Fruit fly (Drosophila melanogaster) whole organism, embryonic: Measurements from ENCODE around the gene stnB.

Experiments used
- Aef1 ChIP-seq: fragments of 200-800 bp; sonication (Bioruptor generic); IDR thresholded peaks from 3 replicates; pipeline ENCODE4 v1.3.6; 2022; ENCODE audit warnings: missing biosample characterization, missing genetic modification characterization
- Awh ChIP-seq: fragments of 200-800 bp; sonication (Bioruptor generic); IDR thresholded peaks from 2 replicates; pipeline ENCODE4, ENCODE4 v1.3.6; 2022; ENCODE audit warnings: missing biosample characterization, missing genetic modification characterization
- CG10959 ChIP-seq: fragments of 200-800 bp; sonication (Bioruptor generic); IDR thresholded peaks from 2 replicates; pipeline ENCODE4 v1.3.6; 2022; ENCODE audit warnings: missing biosample characterization, missing genetic modification characterization
- CG11093 ChIP-seq: fragments of 200-800 bp; sonication (Bioruptor generic); IDR thresholded peaks from 3 replicates; pipeline ENCODE4 v1.3.6; 2022; ENCODE audit warnings: missing biosample characterization, missing genetic modification characterization
- CG12219 ChIP-seq: fragments of 200-800 bp; sonication (Bioruptor generic); optimal IDR thresholded peaks from 3 replicates; lab custom pipeline; 2018; ENCODE audit warnings: missing biosample characterization, mild to moderate bottlenecking, missing genetic modification characterization
- CG12236 ChIP-seq: fragments of 200-800 bp; sonication (Bioruptor generic); optimal IDR thresholded peaks from 2 replicates; lab custom pipeline; 2016; ENCODE audit warnings: missing biosample characterization, missing genetic modification characterization
- CG12769 ChIP-seq: fragments of 200-800 bp; sonication (Bioruptor generic); optimal IDR thresholded peaks from 2 replicates; lab custom pipeline; 2019; ENCODE audit warnings: missing biosample characterization, mild to moderate bottlenecking, missing genetic modification characterization, moderate library complexity
- CG14014 ChIP-seq: fragments of 200-800 bp; sonication (Bioruptor generic); IDR thresholded peaks from 2 replicates; pipeline ENCODE4 v1.3.6; 2022; ENCODE audit warnings: missing biosample characterization, missing genetic modification characterization
- CG15479 ChIP-seq: fragments of 200-800 bp; sonication (Bioruptor generic); optimal IDR thresholded peaks from 3 replicates; lab custom pipeline; 2019; ENCODE audit warnings: missing biosample characterization, mild to moderate bottlenecking, missing genetic modification characterization, moderate library complexity
- CG16815 ChIP-seq: fragments of 200-800 bp; sonication (Bioruptor generic); optimal IDR thresholded peaks from 3 replicates; lab custom pipeline; 2017; ENCODE audit warnings: missing biosample characterization, mild to moderate bottlenecking, missing genetic modification characterization
- CG17568 ChIP-seq: fragments of 200-800 bp; sonication (Bioruptor generic); optimal IDR thresholded peaks from 2 replicates; lab custom pipeline; 2018; ENCODE audit warnings: missing biosample characterization, mild to moderate bottlenecking, missing genetic modification characterization, moderate library complexity
- CG18262 ChIP-seq: fragments of 200-800 bp; optimal IDR thresholded peaks from 3 replicates; lab custom pipeline; 2019; ENCODE audit warnings: missing biosample characterization, mild to moderate bottlenecking, missing genetic modification characterization, moderate library complexity
- CG30403 ChIP-seq: fragments of 200-800 bp; sonication (Bioruptor generic); optimal IDR thresholded peaks from 3 replicates; lab custom pipeline; 2016; ENCODE audit warnings: missing biosample characterization, missing genetic modification characterization
- CG32772 ChIP-seq: fragments of 200-800 bp; sonication (Bioruptor generic); IDR thresholded peaks from 2 replicates; pipeline ENCODE4 v1.3.6; 2022; ENCODE audit warnings: missing biosample characterization, missing genetic modification characterization
- CG6254 ChIP-seq: fragments of 200-800 bp; sonication (Bioruptor generic); optimal IDR thresholded peaks from 3 replicates; lab custom pipeline; 2017; ENCODE audit warnings: mild to moderate bottlenecking, missing biosample characterization, missing genetic modification reagents, missing genetic modification characterization
- CG8281 ChIP-seq: fragments of 200-800 bp; sonication (Bioruptor generic); optimal IDR thresholded peaks from 2 replicates; lab custom pipeline; 2018; ENCODE audit warnings: missing biosample characterization, mild to moderate bottlenecking, missing genetic modification characterization, moderate library complexity
- CG8388 ChIP-seq: fragments of 200-800 bp; sonication (Bioruptor generic); optimal IDR thresholded peaks from 2 replicates; lab custom pipeline; 2019; ENCODE audit warnings: missing biosample characterization, mild to moderate bottlenecking, missing genetic modification characterization, moderate library complexity
- CG9876 ChIP-seq: fragments of 200-800 bp; sonication (Bioruptor generic); optimal IDR thresholded peaks from 2 replicates; lab custom pipeline; 2016; ENCODE audit warnings: missing biosample characterization, missing genetic modification characterization
- CG9932 ChIP-seq: fragments of 200-800 bp; sonication (Bioruptor generic); IDR thresholded peaks from 2 replicates; pipeline ENCODE4 v1.3.6; 2022; ENCODE audit warnings: missing biosample characterization, missing genetic modification characterization
- Camta ChIP-seq: fragments of 200-800 bp; sonication (Bioruptor generic); optimal IDR thresholded peaks from 2 replicates; lab custom pipeline; 2016; ENCODE audit warnings: missing biosample characterization, missing genetic modification characterization
- CoRest ChIP-seq: fragments of 200-800 bp; sonication (Bioruptor generic); optimal IDR thresholded peaks from 3 replicates; lab custom pipeline; 2018; ENCODE audit warnings: missing biosample characterization, mild to moderate bottlenecking, missing genetic modification characterization, moderate library complexity
- Ets97D ChIP-seq: fragments of 200-800 bp; sonication (Bioruptor generic); optimal IDR thresholded peaks from 3 replicates; lab custom pipeline; 2016; ENCODE audit warnings: missing biosample characterization, missing genetic modification characterization
- Fer2 ChIP-seq: fragments of 200-800 bp; sonication (Bioruptor generic); optimal IDR thresholded peaks from 2 replicates; lab custom pipeline; 2018; ENCODE audit warnings: missing biosample characterization, mild to moderate bottlenecking, missing genetic modification characterization, moderate library complexity
- HLHmδ ChIP-seq: fragments of 200-800 bp; sonication (Bioruptor generic); optimal IDR thresholded peaks from 2 replicates; lab custom pipeline; 2018; ENCODE audit warnings: missing biosample characterization, mild to moderate bottlenecking, missing genetic modification characterization, moderate library complexity
- Lpt ChIP-seq: fragments of >200 bp; optimal IDR thresholded peaks from 2 replicates; lab custom pipeline; 2018; ENCODE audit warnings: missing biosample characterization, missing genetic modification characterization
- MBD-R2 ChIP-seq: fragments of 200-800 bp; sonication (Bioruptor generic); IDR thresholded peaks from 2 replicates; pipeline ENCODE4 v1.3.6; 2022; ENCODE audit warnings: missing biosample characterization, missing genetic modification characterization
- Side ChIP-seq: fragments of 200-800 bp; sonication (Bioruptor generic); optimal IDR thresholded peaks from 2 replicates; lab custom pipeline; 2016; ENCODE audit warnings: missing biosample characterization, missing genetic modification characterization
- Tbp ChIP-seq: fragments of >200 bp; optimal IDR thresholded peaks from 2 replicates; lab custom pipeline; 2018; ENCODE audit warnings: missing biosample characterization, missing genetic modification characterization
- Vsx1 ChIP-seq: fragments of 200-800 bp; sonication (Bioruptor generic); optimal IDR thresholded peaks from 2 replicates; lab custom pipeline; 2017; ENCODE audit warnings: missing biosample characterization, mild to moderate bottlenecking, missing genetic modification characterization, missing genetic modification reagents
- Xrp1 ChIP-seq: fragments of 200-800 bp; sonication (Bioruptor generic); IDR thresholded peaks from 2 replicates; pipeline ENCODE4 v1.3.6; 2022; ENCODE audit warnings: missing biosample characterization, missing genetic modification characterization
- amos ChIP-seq: fragments of 200-800 bp; sonication (Bioruptor generic); IDR thresholded peaks from 2 replicates; pipeline ENCODE4 v1.3.6; 2022; ENCODE audit warnings: missing biosample characterization, missing genetic modification characterization; ENCODE audit not compliant: partially characterized antibody
- ato ChIP-seq: fragments of 200-800 bp; sonication (Bioruptor generic); IDR thresholded peaks from 2 replicates; pipeline ENCODE4 v1.3.6; 2022; ENCODE audit warnings: missing biosample characterization, missing genetic modification characterization; ENCODE audit not compliant: partially characterized antibody
- bbx ChIP-seq: fragments of 200-800 bp; sonication (Bioruptor generic); IDR thresholded peaks from 2 replicates; pipeline ENCODE4 v1.3.6; 2022; ENCODE audit warnings: missing biosample characterization, missing genetic modification characterization; ENCODE audit not compliant: partially characterized antibody
- cato ChIP-seq: fragments of 200-800 bp; sonication (Bioruptor generic); optimal IDR thresholded peaks from 2 replicates; lab custom pipeline; 2016; ENCODE audit warnings: missing biosample characterization, missing genetic modification characterization, borderline replicate concordance
- chm ChIP-seq: fragments of 200-800 bp; sonication (Bioruptor generic); IDR thresholded peaks from 2 replicates; pipeline ENCODE4 v1.3.6; 2022; ENCODE audit warnings: missing biosample characterization, missing genetic modification characterization
- dysf ChIP-seq: fragments of 200-800 bp; sonication (Bioruptor generic); IDR thresholded peaks from 3 replicates; pipeline ENCODE4 v1.3.6; 2022; ENCODE audit warnings: missing biosample characterization, missing genetic modification characterization
- eyg ChIP-seq: fragments of 200-800 bp; sonication (Bioruptor generic); optimal IDR thresholded peaks from 3 replicates; lab custom pipeline; 2016; ENCODE audit warnings: missing biosample characterization, missing genetic modification characterization
- fu2 ChIP-seq: fragments of 200-800 bp; sonication (Bioruptor generic); optimal IDR thresholded peaks from 2 replicates; lab custom pipeline; 2016; ENCODE audit warnings: missing biosample characterization, missing genetic modification characterization
- gfzf ChIP-seq: fragments of 200-800 bp; sonication (Bioruptor generic); optimal IDR thresholded peaks from 2 replicates; lab custom pipeline; 2016; ENCODE audit warnings: missing biosample characterization, mild to moderate bottlenecking, missing genetic modification characterization, moderate library complexity
- gt ChIP-seq: fragments of 200-800 bp; sonication (Bioruptor generic); IDR thresholded peaks from 2 replicates; pipeline ENCODE4 v1.3.6; 2022; ENCODE audit warnings: missing biosample characterization, missing genetic modification characterization
- ham ChIP-seq: fragments of 200-800 bp; sonication (Bioruptor generic); IDR thresholded peaks from 2 replicates; pipeline ENCODE4 v1.3.6; 2022; ENCODE audit warnings: missing biosample characterization, missing genetic modification characterization
- jing ChIP-seq: fragments of 200-800 bp; sonication (Bioruptor generic); optimal IDR thresholded peaks from 2 replicates; lab custom pipeline; 2018; ENCODE audit warnings: missing biosample characterization, mild to moderate bottlenecking, missing genetic modification characterization
- jumu ChIP-seq: fragments of 200-800 bp; sonication (Bioruptor generic); optimal IDR thresholded peaks from 3 replicates; lab custom pipeline; 2016; ENCODE audit warnings: missing biosample characterization, missing genetic modification characterization
- lab ChIP-seq: fragments of 200-800 bp; sonication (Bioruptor generic); optimal IDR thresholded peaks from 3 replicates; lab custom pipeline; 2017; ENCODE audit warnings: missing biosample characterization, missing genetic modification characterization, mild to moderate bottlenecking, moderate library complexity, missing genetic modification reagents
- nerfin-1 ChIP-seq: fragments of 200-800 bp; sonication (Bioruptor generic); optimal IDR thresholded peaks from 3 replicates; lab custom pipeline; 2019; ENCODE audit warnings: missing biosample characterization, mild to moderate bottlenecking, missing genetic modification characterization, moderate library complexity
- repo ChIP-seq: fragments of 200-800 bp; sonication (Bioruptor generic); optimal IDR thresholded peaks from 2 replicates; lab custom pipeline; 2016; ENCODE audit warnings: missing biosample characterization, missing genetic modification characterization
- schlank ChIP-seq: fragments of 200-800 bp; sonication (Bioruptor generic); optimal IDR thresholded peaks from 2 replicates; lab custom pipeline; 2018; ENCODE audit warnings: missing biosample characterization, mild to moderate bottlenecking, missing genetic modification characterization
- sim ChIP-seq: fragments of 200-800 bp; sonication (Bioruptor generic); IDR thresholded peaks from 2 replicates; pipeline ENCODE4 v1.3.6; 2022; ENCODE audit warnings: missing biosample characterization, missing genetic modification characterization
- tap ChIP-seq: fragments of 200-800 bp; optimal IDR thresholded peaks from 3 replicates; lab custom pipeline; 2019; ENCODE audit warnings: missing biosample characterization, mild to moderate bottlenecking, missing genetic modification characterization, moderate library complexity
- ttk ChIP-seq: fragments of 200-800 bp; sonication (Bioruptor generic); IDR thresholded peaks from 2 replicates; pipeline ENCODE4 v2.1.2; 2022; ENCODE audit warnings: missing biosample characterization, missing genetic modification characterization
- twi ChIP-seq: fragments of 200-800 bp; optimal IDR thresholded peaks from 2 replicates; lab custom pipeline; 2019; ENCODE audit warnings: missing biosample characterization, mild to moderate bottlenecking, missing genetic modification characterization, moderate library complexity
- zen2 ChIP-seq: fragments of 200-800 bp; sonication (Bioruptor generic); IDR thresholded peaks from 3 replicates; pipeline ENCODE4 v1.3.6; 2022; ENCODE audit warnings: missing biosample characterization, missing genetic modification characterization; ENCODE audit not compliant: partially characterized antibody

Gene stnB

DNA sequence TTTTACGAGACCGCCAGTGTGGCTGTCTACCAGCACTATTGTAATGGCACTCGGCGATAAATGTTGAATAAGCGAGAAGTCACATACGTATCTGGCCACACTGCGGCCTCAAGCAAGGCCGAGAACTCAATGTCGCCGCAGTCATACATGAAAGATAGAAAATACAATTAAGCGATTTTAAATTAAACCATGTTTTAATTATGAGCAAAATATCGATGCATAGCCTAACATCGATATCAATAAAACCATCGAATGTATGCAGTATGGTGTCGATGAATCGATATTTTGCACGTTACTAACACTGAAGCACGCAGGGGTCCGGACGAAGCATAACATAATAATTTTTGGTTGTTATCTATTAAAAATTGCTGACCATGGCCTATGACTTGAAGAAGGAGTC lies 8.8 kb upstream of the stnB start, which contains the start of the genes Rab21 and Coa7 (continued):
- TF ChIP-seq Tbp (GFP tag; lab: Kevin White, UChicago) (no peak), Aef1 (GFP tag; lab: Robert Waterston, UW) (no peak), CG9932 (GFP tag; lab: Robert Waterston, UW) (peak; percentile 66), CG12236 (no peak), CG6254 (GFP tag; lab: Kevin White, UChicago) (no peak), Xrp1 (GFP tag; lab: Robert Waterston, UW) (no peak), Fer2 (tag; lab: Kevin White, UChicago) (no peak), CG10959 (GFP tag; lab: Robert Waterston, UW) (no peak), HLHmδ (no peak), Camta (GFP tag; lab: Kevin White, UChicago) (peak; percentile 20), lab (peak; percentile 22), Ets97D (GFP tag; lab: Kevin White, UChicago) (peak; percentile 72), amos (peak; percentile 96), ttk (GFP tag; lab: Robert Waterston, UW) (no peak), CG15479 (GFP tag; lab: Kevin White, UChicago) (no peak), Side (no peak), fu2 (GFP tag; lab: Kevin White, UChicago) (no peak), CG18262 (tag; lab: Kevin White, UChicago) (no peak), CG12219 (GFP tag; lab: Kevin White, UChicago) (no peak), CoRest (tag; lab: Kevin White, UChicago) (peak; percentile 21), nerfin-1 (tag; lab: Kevin White, UChicago) (no peak), gt (no peak), twi (no peak), CG14014 (GFP tag; lab: Robert Waterston, UW) (no peak), jumu (GFP tag; lab: Kevin White, UChicago) (no peak), sim (no peak), schlank (tag; lab: Kevin White, UChicago) (no peak), CG8388 (GFP tag; lab: Kevin White, UChicago) (no peak), eyg (no peak), gfzf (peak; percentile 87), chm (GFP tag; lab: Robert Waterston, UW) (no peak), cato (GFP tag; lab: Kevin White, UChicago) (no peak), Lpt (GFP tag; lab: Kevin White, UChicago) (no peak), ato (GFP tag; lab: Robert Waterston, UW) (peak; percentile 77), CG9876 (GFP tag; lab: Kevin White, UChicago) (no peak), zen2 (GFP tag; lab: Robert Waterston, UW) (peak; percentile 89), repo (no peak), Vsx1 (no peak), bbx (GFP tag; lab: Robert Waterston, UW) (peak; percentile 93), ham (GFP tag; lab: Robert Waterston, UW) (no peak), jing (GFP tag; lab: Kevin White, UChicago) (no peak), CG32772 (GFP tag; lab: Robert Waterston, UW) (no peak), CG11093 (GFP tag; lab: Robert Waterston, UW) (no peak), CG16815 (GFP tag; lab: Kevin White, UChicago) (no peak), dysf (GFP tag; lab: Robert Waterston, UW) (no peak), CG30403 (GFP tag; lab: Kevin White, UChicago) (peak; percentile 26), CG12769 (tag; lab: Kevin White, UChicago) (no peak), tap (no peak), Awh (GFP tag; lab: Robert Waterston, UW) (no peak), MBD-R2 (peak; percentile 53), CG17568 (GFP tag; lab: Kevin White, UChicago) (no peak), CG8281 (tag; lab: Kevin White, UChicago) (no peak)
